Worm (Caenorhabditis elegans) whole organism, L4 larva: ENCODE results near the gene W05E10.2.
A peak's percentile ranks its signal among the peaks of the same experiment; 100 is the strongest.

Source experiments
- F10B5.3 ChIP-seq: sonication (generic microtip); optimal IDR thresholded peaks from 2 replicates; lab custom pipeline; 2016; ENCODE audit warnings: mild to moderate bottlenecking, missing genetic modification characterization, missing compliant biosample characterization
- F26F4.8 ChIP-seq: fragments of 200-800 bp; sonication (Bioruptor generic); conservative IDR thresholded peaks from 2 replicates; pipeline ENCODE4 v1.3.6; 2022; ENCODE audit warnings: missing genetic modification characterization, missing compliant biosample characterization
- F49E8.2 ChIP-seq: sonication (generic microtip); optimal IDR thresholded peaks from 2 replicates; lab custom pipeline; 2016; ENCODE audit warnings: missing compliant biosample characterization, mild to moderate bottlenecking, missing genetic modification characterization, borderline replicate concordance
- T20F7.1 ChIP-seq: fragments of 200-800 bp; sonication (Bioruptor generic); optimal IDR thresholded peaks from 2 replicates; lab custom pipeline; 2018; ENCODE audit warnings: mild to moderate bottlenecking, missing genetic modification characterization, missing compliant biosample characterization
- aha-1 ChIP-seq: fragments of 150-350 bp; peaks from one replicate; lab custom pipeline; 2014; ENCODE audit warnings: missing biosample characterization, missing genetic modification characterization
- aly-2 ChIP-seq: sonication (generic microtip); optimal IDR thresholded peaks from 2 replicates; lab custom pipeline; 2018; ENCODE audit warnings: missing biosample characterization, missing genetic modification characterization
- ceh-20 ChIP-seq: fragments of 200-800 bp; sonication (Bioruptor generic); IDR thresholded peaks from 2 replicates; pipeline ENCODE4 v1.3.6; 2022; ENCODE audit warnings: missing genetic modification reagents, missing genetic modification characterization, missing compliant biosample characterization
- ceh-44 ChIP-seq: fragments of 200-800 bp; sonication (Bioruptor generic); IDR thresholded peaks from 2 replicates; pipeline ENCODE4 v1.3.6; 2022; ENCODE audit warnings: missing genetic modification reagents, missing genetic modification characterization, missing compliant biosample characterization
- ceh-62 ChIP-seq: sonication (generic microtip); optimal IDR thresholded peaks from 2 replicates; lab custom pipeline; 2017; ENCODE audit warnings: missing biosample characterization, missing genetic modification characterization
- dmd-9 ChIP-seq: fragments of 200-800 bp; sonication (Bioruptor generic); IDR thresholded peaks from 2 replicates; pipeline ENCODE4 v1.3.6; 2022; ENCODE audit warnings: missing genetic modification reagents, missing genetic modification characterization, missing compliant biosample characterization
- fkh-10 ChIP-seq: fragments of 150-350 bp; optimal IDR thresholded peaks from 2 replicates; lab custom pipeline; 2014; ENCODE audit warnings: missing biosample characterization, missing genetic modification reagents, missing genetic modification characterization
- fos-1 ChIP-seq: fragments of 150-350 bp; optimal IDR thresholded peaks from 2 replicates; lab custom pipeline; 2014; ENCODE audit warnings: missing biosample characterization, missing genetic modification characterization
- lim-7 ChIP-seq: fragments of 200-800 bp; sonication (Bioruptor generic); IDR thresholded peaks from 2 replicates; pipeline ENCODE4 v1.3.6; 2022; ENCODE audit warnings: missing genetic modification characterization, missing compliant biosample characterization
- lin-29 ChIP-seq: fragments of 200-800 bp; sonication (Bioruptor generic); IDR thresholded peaks from 2 replicates; pipeline ENCODE4 v1.3.6; 2022; ENCODE audit warnings: missing genetic modification reagents, missing genetic modification characterization, missing compliant biosample characterization
- madf-5 ChIP-seq, 2 experiments: fragments of 200-800 bp; sonication (Bioruptor generic); IDR thresholded peaks; 2 replicates each; pipeline ENCODE4 v1.3.6; 2022; ENCODE audit warnings: missing compliant biosample characterization in 2 of 2, missing genetic modification characterization in 2 of 2
- mep-1 ChIP-seq: fragments of 150-350 bp; sonication (generic microtip); optimal IDR thresholded peaks from 3 replicates; lab custom pipeline; 2014; ENCODE audit warnings: missing biosample characterization, missing genetic modification characterization
- nhr-10 ChIP-seq: fragments of 150-350 bp; optimal IDR thresholded peaks from 2 replicates; lab custom pipeline; 2014; ENCODE audit warnings: missing biosample characterization, missing genetic modification characterization
- nhr-11 ChIP-seq: fragments of 150-350 bp; optimal IDR thresholded peaks from 2 replicates; lab custom pipeline; 2014; ENCODE audit warnings: missing biosample characterization, missing genetic modification characterization
- nhr-237 ChIP-seq: sonication (generic microtip); optimal IDR thresholded peaks from 2 replicates; lab custom pipeline; 2017; ENCODE audit warnings: missing biosample characterization, missing genetic modification characterization
- nhr-76 ChIP-seq: fragments of 150-350 bp; optimal IDR thresholded peaks from 2 replicates; lab custom pipeline; 2014; ENCODE audit warnings: missing biosample characterization, missing genetic modification characterization
- php-3 ChIP-seq: fragments of 200-800 bp; sonication (Bioruptor generic); IDR thresholded peaks from 2 replicates; pipeline ENCODE4 v1.3.6; 2022; ENCODE audit warnings: missing genetic modification reagents, missing genetic modification characterization, missing compliant biosample characterization
- skn-1 ChIP-seq: fragments of 150-350 bp; optimal IDR thresholded peaks from 2 replicates; lab custom pipeline; 2014; ENCODE audit warnings: missing biosample characterization, missing genetic modification characterization
- spr-3 ChIP-seq: fragments of 200-800 bp; sonication (Bioruptor generic); optimal IDR thresholded peaks from 2 replicates; lab custom pipeline; 2018; ENCODE audit warnings: mild to moderate bottlenecking, missing genetic modification characterization, missing compliant biosample characterization
- unc-130 ChIP-seq: sonication (generic microtip); optimal IDR thresholded peaks from 2 replicates; lab custom pipeline; 2016; ENCODE audit warnings: missing genetic modification reagents, missing genetic modification characterization, missing compliant biosample characterization
- unc-62 ChIP-seq, 3 experiments: fragments of 150-350 bp in 1 of 3; sonication (generic microtip); optimal IDR thresholded peaks in 2 of 3; peaks in 1 of 3; 1 replicate in 1 of 3; 2 replicates in 2 of 3; lab custom pipeline; 2014 to 2017; ENCODE audit warnings: missing biosample characterization in 3 of 3, missing genetic modification characterization in 3 of 3, missing genetic modification reagents in 3 of 3, missing genotype in 1 of 3
- vab-7 ChIP-seq: fragments of 200-800 bp; sonication (Bioruptor generic); IDR thresholded peaks from 2 replicates; pipeline ENCODE4 v1.3.6; 2022; ENCODE audit warnings: missing genetic modification reagents, missing genetic modification characterization, missing compliant biosample characterization
- zfp-3 ChIP-seq: fragments of 200-800 bp; sonication (Bioruptor generic); conservative IDR thresholded peaks from 2 replicates; pipeline ENCODE4 v1.3.6; 2022; ENCODE audit warnings: missing genetic modification reagents, missing genetic modification characterization, missing compliant biosample characterization
- zip-2 ChIP-seq: fragments of 150-350 bp; optimal IDR thresholded peaks from 2 replicates; lab custom pipeline; 2014; ENCODE audit warnings: missing biosample characterization, missing genetic modification characterization
- ztf-7 ChIP-seq: fragments of 150-350 bp; optimal IDR thresholded peaks from 2 replicates; lab custom pipeline; 2014; ENCODE audit warnings: missing biosample characterization, missing genetic modification characterization

Gene W05E10.2

ce11 chrV:11650720-11651119 lies 36.3 kb upstream of the W05E10.2 start, which contains the start of gene zip-10 (continued):
- TF ChIP-seq unc-62 (GFP tag; optimal IDR thresholded peaks at IDR 0.05 in 1 of 2; lab: Kevin White, UChicago): no peak
- TF ChIP-seq unc-62 (tag; optimal IDR thresholded peaks at IDR 0.05; lab: Kevin White, UChicago): no peak
- TF ChIP-seq F10B5.3 (tag; lab: Kevin White, UChicago): no peak

- TF ChIP-seq nhr-11 (tag; lab: Kevin White, UChicago) (no peak), nhr-10 (tag; lab: Kevin White, UChicago) (no peak), nhr-76 (tag; lab: Kevin White, UChicago) (no peak), unc-62 (GFP tag; optimal IDR thresholded peaks at IDR 0.05 in 1 of 2; lab: Kevin White, UChicago) (peak in 1 of 2 experiments; percentile 96), unc-62 (tag; optimal IDR thresholded peaks at IDR 0.05; lab: Kevin White, UChicago) (no peak), zip-2 (tag; lab: Kevin White, UChicago) (no peak), unc-130 (no peak)
These were observed 33.9 kb upstream of the W05E10.2 start for ce11 chrV:11653095-11653494.

ce11 chrV:11656469-11656868 lies 30.5 kb upstream of the W05E10.2 start:
- TF ChIP-seq skn-1 (no peak), zfp-3 (GFP tag; lab: Robert Waterston, UW) (no peak), php-3 (GFP tag; lab: Robert Waterston, UW) (no peak), lin-29 (GFP tag; lab: Robert Waterston, UW) (no peak), ceh-20 (no peak), unc-62 (GFP tag; optimal IDR thresholded peaks at IDR 0.05 in 1 of 2; lab: Kevin White, UChicago) (no peak), unc-62 (tag; optimal IDR thresholded peaks at IDR 0.05; lab: Kevin White, UChicago) (no peak), ztf-7 (tag; lab: Kevin White, UChicago) (no peak), nhr-237 (tag; lab: Kevin White, UChicago) (no peak), T20F7.1 (GFP tag; lab: Kevin White, UChicago) (no peak), vab-7 (no peak), ceh-62 (no peak), mep-1 (tag; lab: Kevin White, UChicago) (no peak)

DNA sequence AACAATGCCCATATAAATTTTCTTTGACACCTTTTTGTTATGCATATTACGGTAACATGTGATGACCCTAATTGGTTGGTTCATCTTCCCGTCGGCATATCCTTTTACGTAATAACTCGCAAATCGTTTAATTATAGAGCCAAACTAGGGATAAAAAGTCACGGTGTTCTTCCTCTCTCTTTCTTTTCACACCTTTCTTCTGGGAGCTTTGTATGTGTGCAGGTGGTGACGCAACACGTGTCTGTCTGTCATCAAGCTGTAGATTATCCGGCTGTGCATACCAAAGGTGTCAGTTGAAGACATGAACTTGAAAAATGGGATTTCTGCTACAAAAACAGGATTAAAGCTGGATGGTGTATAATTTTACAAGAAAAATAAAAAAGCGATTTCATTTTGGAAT lies 26.4 kb upstream of the W05E10.2 start:
- TF ChIP-seq F49E8.2 (tag; lab: Kevin White, UChicago) (no peak), fos-1 (tag; lab: Kevin White, UChicago) (no peak), aly-2 (tag; lab: Kevin White, UChicago) (no peak)
- TF ChIP-seq, all 104 proteins: peak for 0

ce11 chrV:11664875-11665384 lies 22.0 kb upstream of the W05E10.2 start, which contains the start of gene ceh-27:
ceh-27 (minus strand) TSS chrV:11665102.
- TF ChIP-seq lim-7 (GFP tag; lab: Robert Waterston, UW) (0 out of 2 replicates have a peak, but pooled peaks have one; percentile 10), fkh-10 (peak; percentile 52), F26F4.8 (GFP tag; lab: Robert Waterston, UW) (no peak)

ce11 chrV:11667176-11667575 lies 19.8 kb upstream of the W05E10.2 start, which contains the start of gene F46F3.3:
F46F3.3 (plus strand) TSS chrV:11667476.
- no peak for TF ChIP-seq ceh-44
- peak in 1 of 2 experiments; percentile 17 for TF ChIP-seq unc-62 (GFP tag; optimal IDR thresholded peaks at IDR 0.05 in 1 of 2; lab: Kevin White, UChicago)
- TF ChIP-seq unc-62 (tag; optimal IDR thresholded peaks at IDR 0.05; lab: Kevin White, UChicago): no peak

DNA sequence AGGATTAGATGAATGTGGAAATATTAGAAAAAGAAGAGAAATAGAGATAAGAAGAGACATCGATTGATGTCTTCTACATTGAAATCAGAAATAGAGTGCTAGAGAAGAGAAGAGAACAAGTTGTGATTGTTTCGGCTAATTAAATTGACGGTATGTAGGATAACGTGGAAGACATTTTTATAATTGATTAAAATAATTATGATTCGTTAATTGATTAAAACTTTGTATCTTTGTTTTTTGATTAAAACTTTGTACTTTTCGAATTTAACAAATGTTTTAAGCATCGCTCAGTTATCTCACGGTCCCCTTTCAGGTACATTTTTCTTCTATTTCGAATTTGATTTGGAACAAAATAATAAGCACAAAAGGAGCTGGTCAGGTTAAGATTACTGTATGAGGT lies 14.5 kb upstream of the W05E10.2 start, which contains the start of gene lgc-44:
lgc-44 (minus strand) TSS at position 101 of the 400 bp plus-strand sequence.
- TF ChIP-seq spr-3 (GFP tag; lab: Kevin White, UChicago): no peak
- no peak for TF ChIP-seq dmd-9 (GFP tag; lab: Robert Waterston, UW)
- TF ChIP-seq madf-5 (GFP tag; IDR thresholded peaks at IDR 0.05; lab: Robert Waterston, UW): no peak
- TF ChIP-seq aha-1 (tag; lab: Kevin White, UChicago): no peak
